Fruit fly (Drosophila melanogaster): Measurements from ENCODE around the gene CG12355.

- TF ChIP-seq CG4496 (GFP tag; IDR thresholded peaks at IDR 0.05) (no peak), CG32121 (GFP tag; IDR thresholded peaks at IDR 0.05) (no peak), CG14655 (GFP tag; optimal IDR thresholded peaks at IDR 0.05) (peak; percentile 1), rn (GFP tag; IDR thresholded peaks at IDR 0.05) (no peak), CG8159 (tag; optimal IDR thresholded peaks at IDR 0.05) (no peak), Pif1B (GFP tag; optimal IDR thresholded peaks at IDR 0.05) (no peak), CG10348 (GFP tag; IDR thresholded peaks at IDR 0.05) (no peak), CG17806 (tag; optimal IDR thresholded peaks at IDR 0.05) (no peak), D1 (tag; optimal IDR thresholded peaks at IDR 0.05) (no peak), EcR (GFP tag; optimal IDR thresholded peaks at IDR 0.05) (no peak), Pif1A (GFP tag; optimal IDR thresholded peaks at IDR 0.05) (no peak)
Measured at dm6 chr3L:15540682-15541081, 45.3 kb upstream of the CG12355 start.
